Worm (Caenorhabditis elegans) whole organism, young adult: ENCODE data around the gene Y22D7AL.15.
A peak's percentile ranks its signal among the peaks of the same experiment; 100 is the strongest.

Experiments used
- B0019.2 ChIP-seq: fragments of 200-800 bp; sonication (Bioruptor generic); conservative IDR thresholded peaks from 2 replicates; pipeline ENCODE4 v1.3.6; 2022; ENCODE audit warnings: missing genetic modification reagents, missing genetic modification characterization, missing compliant biosample characterization
- C06A6.2 ChIP-seq: fragments of 200-800 bp; sonication (Bioruptor generic); conservative IDR thresholded peaks from 2 replicates; pipeline ENCODE4 v1.3.6; 2022; ENCODE audit warnings: missing genetic modification characterization, missing compliant biosample characterization
- D2030.7 ChIP-seq: fragments of 200-800 bp; sonication (Bioruptor generic); IDR thresholded peaks from 2 replicates; pipeline ENCODE4 v1.3.6; 2022; ENCODE audit warnings: missing genetic modification reagents, missing genetic modification characterization, missing compliant biosample characterization
- F22D6.2 ChIP-seq: sonication (generic microtip); optimal IDR thresholded peaks from 2 replicates; lab custom pipeline; 2016; ENCODE audit warnings: mild to moderate bottlenecking, missing genetic modification characterization, missing compliant biosample characterization
- Y67H2A.10 ChIP-seq: fragments of 200-800 bp; sonication (Bioruptor generic); conservative IDR thresholded peaks from 2 replicates; pipeline ENCODE4 v1.3.6; 2022; ENCODE audit warnings: missing genetic modification reagents, missing genetic modification characterization, missing compliant biosample characterization
- ZK185.1 ChIP-seq: sonication (generic microtip); optimal IDR thresholded peaks from 2 replicates; lab custom pipeline; 2016; ENCODE audit warnings: mild to moderate bottlenecking, missing genetic modification characterization, missing compliant biosample characterization; ENCODE audit not compliant: poor library complexity, severe bottlenecking
- aptf-2 ChIP-seq: fragments of 200-800 bp; sonication (Bioruptor generic); conservative IDR thresholded peaks from 2 replicates; pipeline ENCODE4 v1.3.6; 2022; ENCODE audit warnings: missing genetic modification reagents, missing genetic modification characterization, missing compliant biosample characterization
- aptf-3 ChIP-seq: fragments of 200-800 bp; sonication (Bioruptor generic); IDR thresholded peaks from 2 replicates; pipeline ENCODE4 v1.3.6; 2022; ENCODE audit warnings: missing genetic modification characterization, missing compliant biosample characterization
- athp-1 ChIP-seq: sonication (generic microtip); optimal IDR thresholded peaks from 2 replicates; lab custom pipeline; 2017; ENCODE audit warnings: mild to moderate bottlenecking, missing genetic modification characterization, missing compliant biosample characterization
- cebp-1 ChIP-seq, 2 experiments: fragments of 200-800 bp in 1 of 2; sonication (Bioruptor generic) in 1 of 2; sonication (generic microtip) in 1 of 2; IDR thresholded peaks in 1 of 2; optimal IDR thresholded peaks in 1 of 2; 2 replicates each; pipeline versions ENCODE4 v1.3.6 to Lab custom; 2017 to 2022; ENCODE audit warnings: missing compliant biosample characterization in 2 of 2, missing genetic modification characterization in 2 of 2, mild to moderate bottlenecking in 1 of 2, missing genetic modification reagents in 1 of 2, moderate library complexity in 1 of 2
- ceh-40 ChIP-seq: fragments of 200-800 bp; sonication (Bioruptor generic); IDR thresholded peaks from 2 replicates; pipeline ENCODE4 v1.3.6; 2022; ENCODE audit warnings: missing genetic modification characterization, missing compliant biosample characterization
- ceh-79 ChIP-seq: sonication (generic microtip); optimal IDR thresholded peaks from 2 replicates; lab custom pipeline; 2017; ENCODE audit warnings: mild to moderate bottlenecking, missing genetic modification characterization, missing compliant biosample characterization
- ceh-91 ChIP-seq: fragments of 200-800 bp; sonication (Bioruptor generic); IDR thresholded peaks from 2 replicates; pipeline ENCODE4 v1.3.6; 2022; ENCODE audit warnings: missing genetic modification reagents, missing genetic modification characterization, missing compliant biosample characterization
- die-1 ChIP-seq: sonication (generic microtip); optimal IDR thresholded peaks from 2 replicates; lab custom pipeline; 2016; ENCODE audit warnings: missing genotype, mild to moderate bottlenecking, missing genetic modification characterization, missing compliant biosample characterization
- egl-44 ChIP-seq: fragments of 200-800 bp; sonication (Bioruptor generic); IDR thresholded peaks from 2 replicates; pipeline ENCODE4 v1.3.6; 2022; ENCODE audit warnings: missing genetic modification reagents, missing genetic modification characterization, missing compliant biosample characterization
- hlh-12 ChIP-seq: sonication (generic microtip); optimal IDR thresholded peaks from 2 replicates; lab custom pipeline; 2016; ENCODE audit warnings: missing genetic modification characterization, missing compliant biosample characterization
- hrde-1 ChIP-seq: sonication (generic microtip); optimal IDR thresholded peaks from 2 replicates; lab custom pipeline; 2016; ENCODE audit warnings: missing genetic modification characterization, mild to moderate bottlenecking, missing compliant biosample characterization, moderate library complexity, missing genotype, missing genetic modification reagents, borderline replicate concordance
- let-526 ChIP-seq: fragments of 200-800 bp; sonication (Bioruptor generic); IDR thresholded peaks from 2 replicates; pipeline ENCODE4 v1.3.6; 2022; ENCODE audit warnings: missing genetic modification reagents, missing genetic modification characterization, missing compliant biosample characterization
- madf-10 ChIP-seq: sonication (generic microtip); optimal IDR thresholded peaks from 2 replicates; lab custom pipeline; 2016; ENCODE audit warnings: mild to moderate bottlenecking, missing genetic modification characterization, missing compliant biosample characterization
- madf-6 ChIP-seq: fragments of 200-800 bp; sonication (Bioruptor generic); IDR thresholded peaks from 2 replicates; pipeline ENCODE4 v1.3.6; 2022; ENCODE audit warnings: missing genetic modification reagents, missing genetic modification characterization, missing compliant biosample characterization
- nfya-1 ChIP-seq: sonication (generic microtip); optimal IDR thresholded peaks from 2 replicates; lab custom pipeline; 2017; ENCODE audit warnings: antibody characterized with exemption, missing compliant biosample characterization, missing genetic modification characterization, borderline replicate concordance; ENCODE audit not compliant: insufficient read depth
- nhr-80 ChIP-seq: sonication (generic microtip); optimal IDR thresholded peaks from 2 replicates; lab custom pipeline; 2016; ENCODE audit warnings: missing genetic modification characterization, missing compliant biosample characterization
- pbrm-1 ChIP-seq: fragments of 200-800 bp; sonication (Bioruptor generic); IDR thresholded peaks from 2 replicates; pipeline ENCODE4 v1.3.6; 2022; ENCODE audit warnings: missing genetic modification reagents, missing genetic modification characterization, missing compliant biosample characterization
- rcor-1 ChIP-seq: fragments of 200-800 bp; sonication (Bioruptor generic); IDR thresholded peaks from 2 replicates; pipeline ENCODE4 v1.3.6; 2022; ENCODE audit warnings: missing genetic modification reagents, missing genetic modification characterization, missing compliant biosample characterization
- repo-1 ChIP-seq: sonication (generic microtip); optimal IDR thresholded peaks from 2 replicates; lab custom pipeline; 2017; ENCODE audit warnings: mild to moderate bottlenecking, missing genetic modification characterization, missing compliant biosample characterization
- somi-1 ChIP-seq: fragments of 200-800 bp; sonication (Bioruptor generic); optimal IDR thresholded peaks from 2 replicates; lab custom pipeline; 2018; ENCODE audit warnings: mild to moderate bottlenecking, missing genetic modification characterization, missing compliant biosample characterization
- xnd-1 ChIP-seq: sonication (generic microtip); optimal IDR thresholded peaks from 2 replicates; lab custom pipeline; 2016; ENCODE audit warnings: missing genotype, missing genetic modification reagents, missing genetic modification characterization, missing compliant biosample characterization
- zim-3 ChIP-seq: sonication (generic microtip); optimal IDR thresholded peaks from 2 replicates; lab custom pipeline; 2017; ENCODE audit warnings: mild to moderate bottlenecking, missing genetic modification characterization, moderate library complexity, missing compliant biosample characterization
- ztf-18 ChIP-seq: sonication (generic microtip); optimal IDR thresholded peaks from 2 replicates; lab custom pipeline; 2016; ENCODE audit warnings: missing genotype, mild to moderate bottlenecking, missing genetic modification characterization, missing compliant biosample characterization
- ztf-22 ChIP-seq: fragments of 200-800 bp; sonication (Bioruptor generic); optimal IDR thresholded peaks from 2 replicates; lab custom pipeline; 2018; ENCODE audit warnings: mild to moderate bottlenecking, missing genetic modification characterization, moderate library complexity, missing compliant biosample characterization
- ztf-25 ChIP-seq: fragments of 200-800 bp; sonication (Bioruptor generic); IDR thresholded peaks from 2 replicates; pipeline ENCODE4 v1.3.6; 2022; ENCODE audit warnings: missing genetic modification reagents, missing genetic modification characterization, missing compliant biosample characterization
- ztf-26 ChIP-seq: sonication (generic microtip); optimal IDR thresholded peaks from 2 replicates; lab custom pipeline; 2017; ENCODE audit warnings: missing genetic modification characterization, missing compliant biosample characterization
- ztf-3 ChIP-seq: fragments of 200-800 bp; sonication (Bioruptor generic); optimal IDR thresholded peaks from 2 replicates; lab custom pipeline; 2018; ENCODE audit warnings: mild to moderate bottlenecking, missing genetic modification characterization, missing compliant biosample characterization
- ztf-6 ChIP-seq: fragments of 200-800 bp; sonication (Bioruptor generic); IDR thresholded peaks from 2 replicates; pipeline ENCODE4 v1.3.6; 2022; ENCODE audit warnings: missing genetic modification reagents, missing genetic modification characterization, missing compliant biosample characterization

Gene Y22D7AL.15

DNA sequence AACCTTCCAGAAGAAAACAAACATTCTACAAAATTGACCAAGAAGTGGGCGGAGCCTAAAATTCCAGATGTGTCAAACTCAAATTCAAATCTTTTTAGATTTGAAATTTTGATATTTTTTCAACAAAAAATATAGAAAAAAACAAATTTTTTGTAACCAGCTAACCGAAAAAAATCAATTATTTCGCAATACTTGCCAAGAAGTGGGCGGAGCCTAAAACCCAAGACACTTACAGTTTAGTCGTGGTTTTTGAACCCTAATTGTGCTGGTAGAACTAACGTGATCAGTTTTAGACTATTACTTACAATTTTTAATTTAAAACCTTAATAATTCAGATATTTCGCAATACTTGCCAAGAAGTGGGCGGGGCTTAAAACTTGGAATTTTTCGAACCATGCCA lies 13.7 kb upstream of the Y22D7AL.15 start:
- no peak for TF ChIP-seq egl-44
- TF ChIP-seq die-1 (tag; lab: Kevin White, UChicago): no peak
- no peak for TF ChIP-seq ztf-6 (GFP tag; lab: Robert Waterston, UW)
- TF ChIP-seq C06A6.2 (GFP tag; lab: Robert Waterston, UW): no peak
- no peak for TF ChIP-seq ceh-91 (GFP tag; lab: Robert Waterston, UW)
- TF ChIP-seq cebp-1 (GFP tag; IDR thresholded peaks at IDR 0.05; lab: Robert Waterston, UW): peak; percentile 34; the same call in 1 of the 2 replicates
- peak; percentile 91 for TF ChIP-seq cebp-1 (tag; optimal IDR thresholded peaks at IDR 0.05; lab: Kevin White, UChicago)
- no peak for TF ChIP-seq ZK185.1 (tag; lab: Kevin White, UChicago)
- TF ChIP-seq aptf-2 (GFP tag; lab: Robert Waterston, UW): no peak

DNA sequence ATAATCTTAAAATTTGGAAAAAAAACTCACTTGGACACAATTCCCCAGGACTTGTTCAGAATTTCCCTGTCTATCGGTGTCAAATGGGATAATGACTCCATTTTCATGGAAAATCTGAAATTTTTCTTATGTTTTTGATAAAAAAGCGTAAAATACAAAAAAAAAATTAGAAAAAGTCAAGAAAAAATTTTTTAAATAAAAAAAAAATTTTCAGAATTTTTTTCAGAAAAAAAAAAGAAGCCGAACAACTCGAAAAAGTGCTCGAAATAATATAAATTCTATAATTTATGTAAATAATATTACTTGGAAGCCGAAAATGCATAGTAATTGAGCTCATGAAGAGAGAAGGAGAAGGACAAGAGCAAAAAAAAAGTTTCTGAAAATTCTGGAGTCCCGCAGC lies 8.9 kb upstream of the Y22D7AL.15 start, which contains the start of gene glb-30:
glb-30 (minus strand) TSS at position 101 of the 400 bp plus-strand sequence.
- TF ChIP-seq B0019.2 (GFP tag; lab: Robert Waterston, UW): no peak
- TF ChIP-seq ztf-25 (GFP tag; lab: Robert Waterston, UW): no peak
- no peak for TF ChIP-seq somi-1

DNA sequence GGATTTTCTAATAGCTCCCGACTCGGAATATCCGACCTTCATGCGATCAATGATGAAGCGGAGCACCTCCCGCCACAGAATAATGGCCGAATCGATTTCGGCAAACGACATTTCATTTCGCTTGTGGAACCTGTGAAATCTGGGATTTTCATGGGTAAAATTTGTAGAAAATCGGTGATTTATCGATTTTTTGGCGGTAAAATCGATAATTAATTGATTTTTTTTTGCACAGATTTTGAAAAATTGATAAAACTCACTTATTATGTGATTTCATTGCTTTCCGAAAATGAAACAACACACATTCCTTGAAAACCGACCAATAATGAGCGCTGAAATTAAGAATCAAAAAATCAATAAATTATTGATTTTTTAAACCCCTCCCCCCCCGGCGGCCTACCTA lies 7.2 kb upstream of the Y22D7AL.15 start:
- TF ChIP-seq aptf-3 (GFP tag; lab: Robert Waterston, UW): no peak
- TF ChIP-seq madf-10 (tag; lab: Kevin White, UChicago): no peak
- TF ChIP-seq rcor-1 (GFP tag; lab: Robert Waterston, UW): no peak
- TF ChIP-seq hrde-1 (tag; lab: Kevin White, UChicago): no peak
- no peak for TF ChIP-seq let-526
- no peak for TF ChIP-seq repo-1 (tag; lab: Kevin White, UChicago)
- TF ChIP-seq D2030.7 (GFP tag; lab: Robert Waterston, UW): no peak
- no peak for TF ChIP-seq F22D6.2
- TF ChIP-seq ceh-40 (GFP tag; lab: Robert Waterston, UW): no peak
- TF ChIP-seq ceh-79: no peak
- no peak for TF ChIP-seq ztf-3 (GFP tag; lab: Kevin White, UChicago)
- no peak for TF ChIP-seq Y67H2A.10 (GFP tag; lab: Robert Waterston, UW)
- no peak for TF ChIP-seq ztf-22 (GFP tag; lab: Kevin White, UChicago)
- TF ChIP-seq zim-3 (tag; lab: Kevin White, UChicago): no peak
- TF ChIP-seq xnd-1 (tag; lab: Kevin White, UChicago): no peak
- TF ChIP-seq nfya-1: no peak
- TF ChIP-seq madf-6 (GFP tag; lab: Robert Waterston, UW): no peak
- no peak for TF ChIP-seq nhr-80 (tag; lab: Kevin White, UChicago)
- TF ChIP-seq, all 124 proteins: peak for 0

DNA sequence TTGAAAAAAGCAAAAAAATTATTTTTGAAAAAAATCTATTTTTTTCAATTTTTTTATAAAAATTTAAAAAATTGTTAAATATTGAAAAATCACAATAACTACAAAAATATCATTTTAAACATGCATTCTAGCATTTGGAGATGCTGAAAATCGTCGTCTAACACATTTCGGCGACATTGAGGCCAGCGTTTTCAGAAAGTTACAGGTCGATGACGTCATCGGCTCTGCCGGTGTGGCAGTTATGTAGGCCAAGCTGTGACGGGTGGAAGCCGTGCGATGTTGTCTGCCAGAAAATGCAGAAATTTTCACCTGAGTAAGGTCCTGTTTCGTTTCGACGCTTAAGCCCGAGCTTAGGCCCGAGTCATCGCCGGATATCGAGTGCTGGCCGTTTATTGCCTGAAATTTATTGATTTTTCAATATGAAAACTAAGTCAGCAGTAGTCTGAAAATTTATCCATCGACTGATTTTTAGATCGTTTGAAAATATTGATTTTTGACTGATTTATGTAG lies 6.2 kb upstream of the Y22D7AL.15 start, which contains the start of gene Y22D7AR.3:
Y22D7AR.3 (minus strand) TSS at position 51 of the 510 bp plus-strand sequence.
- no peak for TF ChIP-seq athp-1 (tag; lab: Kevin White, UChicago)
- no peak for TF ChIP-seq ztf-26 (tag; lab: Kevin White, UChicago)
- TF ChIP-seq hlh-12: no peak
- no peak for TF ChIP-seq ztf-18 (tag; lab: Kevin White, UChicago)
- TF ChIP-seq aptf-3 (GFP tag; lab: Robert Waterston, UW): no peak
- TF ChIP-seq pbrm-1 (GFP tag; lab: Robert Waterston, UW): no peak
- TF ChIP-seq, all 124 proteins: peak for 0
